Worm (Caenorhabditis elegans) whole organism, young adult: ENCODE measurements around the gene ugt-51.

Experiments used
- B0019.2 ChIP-seq: fragments of 200-800 bp; sonication (Bioruptor generic); conservative IDR thresholded peaks from 2 replicates; pipeline ENCODE4 v1.3.6; 2022; ENCODE audit warnings: missing genetic modification reagents, missing genetic modification characterization, missing compliant biosample characterization
- C17E4.6 ChIP-seq: fragments of 200-800 bp; sonication (Bioruptor generic); IDR thresholded peaks from 2 replicates; pipeline ENCODE4 v1.3.6; 2022; ENCODE audit warnings: missing genetic modification reagents, missing genetic modification characterization, missing compliant biosample characterization
- F33H1.4 ChIP-seq: fragments of 200-800 bp; sonication (Bioruptor generic); IDR thresholded peaks from 2 replicates; pipeline ENCODE4 v1.3.6; 2022; ENCODE audit warnings: missing genetic modification reagents, missing genetic modification characterization, missing compliant biosample characterization
- F52B5.7 ChIP-seq: sonication (generic microtip); optimal IDR thresholded peaks from 2 replicates; lab custom pipeline; 2016; ENCODE audit warnings: mild to moderate bottlenecking, missing genetic modification characterization, missing compliant biosample characterization
- F55B11.4 ChIP-seq: sonication (generic microtip); optimal IDR thresholded peaks from 2 replicates; lab custom pipeline; 2016; ENCODE audit warnings: missing compliant biosample characterization, missing genetic modification characterization, borderline replicate concordance; ENCODE audit not compliant: insufficient read depth
- F57A8.1 ChIP-seq: fragments of 200-800 bp; sonication (Bioruptor generic); optimal IDR thresholded peaks from 2 replicates; lab custom pipeline; 2018; ENCODE audit warnings: mild to moderate bottlenecking, missing genetic modification characterization, moderate library complexity, missing compliant biosample characterization
- F57C9.4 ChIP-seq: sonication (generic microtip); optimal IDR thresholded peaks from 2 replicates; lab custom pipeline; 2017; ENCODE audit warnings: mild to moderate bottlenecking, missing genetic modification characterization, missing compliant biosample characterization
- K11D2.4 ChIP-seq: fragments of 200-800 bp; sonication (Bioruptor generic); IDR thresholded peaks from 2 replicates; pipeline ENCODE4 v1.3.6; 2022; ENCODE audit warnings: missing genetic modification reagents, missing genetic modification characterization, missing compliant biosample characterization
- T26A5.8 ChIP-seq: sonication (generic microtip); optimal IDR thresholded peaks from 2 replicates; lab custom pipeline; 2016; ENCODE audit warnings: missing genetic modification characterization, missing compliant biosample characterization
- Y56A3A.18 ChIP-seq: fragments of 200-800 bp; sonication (Bioruptor generic); IDR thresholded peaks from 2 replicates; pipeline ENCODE4 v1.3.6; 2022; ENCODE audit warnings: missing genetic modification reagents, missing genetic modification characterization, missing compliant biosample characterization
- Y79H2A.3 ChIP-seq: fragments of 200-800 bp; sonication (Bioruptor generic); conservative IDR thresholded peaks from 2 replicates; pipeline ENCODE4 v1.3.6; 2022; ENCODE audit warnings: missing genetic modification reagents, missing genetic modification characterization, missing compliant biosample characterization
- Y95B8A.8 ChIP-seq: fragments of 200-800 bp; sonication (Bioruptor generic); IDR thresholded peaks from 2 replicates; pipeline ENCODE4 v1.3.6; 2022; ENCODE audit warnings: missing genetic modification reagents, missing genetic modification characterization, missing compliant biosample characterization
- akir-1 ChIP-seq: fragments of 200-800 bp; sonication (Bioruptor generic); optimal IDR thresholded peaks from 2 replicates; lab custom pipeline; 2018; ENCODE audit warnings: mild to moderate bottlenecking, missing genetic modification characterization, moderate library complexity, missing compliant biosample characterization
- aptf-3 ChIP-seq: fragments of 200-800 bp; sonication (Bioruptor generic); IDR thresholded peaks from 2 replicates; pipeline ENCODE4 v1.3.6; 2022; ENCODE audit warnings: missing genetic modification characterization, missing compliant biosample characterization
- atf-7 ChIP-seq: sonication (generic microtip); optimal IDR thresholded peaks from 2 replicates; lab custom pipeline; 2017; ENCODE audit warnings: mild to moderate bottlenecking, missing genetic modification characterization, missing compliant biosample characterization
- bed-1 ChIP-seq: fragments of 200-800 bp; sonication (Bioruptor generic); IDR thresholded peaks from 2 replicates; pipeline ENCODE4 v1.3.6; 2022; ENCODE audit warnings: missing genetic modification reagents, missing genetic modification characterization, missing compliant biosample characterization
- cebp-1 ChIP-seq, 2 experiments: fragments of 200-800 bp in 1 of 2; sonication (Bioruptor generic) in 1 of 2; sonication (generic microtip) in 1 of 2; IDR thresholded peaks in 1 of 2; optimal IDR thresholded peaks in 1 of 2; 2 replicates each; pipeline versions ENCODE4 v1.3.6 to Lab custom; 2017 to 2022; ENCODE audit warnings: missing compliant biosample characterization in 2 of 2, missing genetic modification characterization in 2 of 2, mild to moderate bottlenecking in 1 of 2, missing genetic modification reagents in 1 of 2, moderate library complexity in 1 of 2
- ceh-100 ChIP-seq: fragments of 200-800 bp; sonication (Bioruptor generic); IDR thresholded peaks from 2 replicates; pipeline ENCODE4 v1.3.6; 2022; ENCODE audit warnings: missing genetic modification reagents, missing genetic modification characterization, missing compliant biosample characterization
- ceh-27 ChIP-seq: fragments of 200-800 bp; sonication (Bioruptor generic); optimal IDR thresholded peaks from 2 replicates; lab custom pipeline; 2018; ENCODE audit warnings: mild to moderate bottlenecking, missing genetic modification characterization, moderate library complexity, missing compliant biosample characterization
- ceh-40 ChIP-seq: fragments of 200-800 bp; sonication (Bioruptor generic); IDR thresholded peaks from 2 replicates; pipeline ENCODE4 v1.3.6; 2022; ENCODE audit warnings: missing genetic modification characterization, missing compliant biosample characterization
- dox-1 ChIP-seq: fragments of 200-800 bp; sonication (Bioruptor generic); IDR thresholded peaks from 2 replicates; pipeline ENCODE4 v1.3.6; 2022; ENCODE audit warnings: missing genetic modification reagents, missing genetic modification characterization, missing compliant biosample characterization
- dpl-1 ChIP-seq: fragments of 150-350 bp; optimal IDR thresholded peaks from 2 replicates; lab custom pipeline; 2014; ENCODE audit warnings: missing biosample characterization, missing genetic modification reagents, missing genetic modification characterization
- efl-1 ChIP-seq: fragments of 150-350 bp; optimal IDR thresholded peaks from 2 replicates; lab custom pipeline; 2014; ENCODE audit warnings: missing biosample characterization, missing genetic modification reagents, missing genetic modification characterization
- ets-4 ChIP-seq: fragments of 200-800 bp; sonication (Bioruptor generic); optimal IDR thresholded peaks from 2 replicates; lab custom pipeline; 2018; ENCODE audit warnings: mild to moderate bottlenecking, missing genetic modification characterization, missing compliant biosample characterization
- fkh-3 ChIP-seq: sonication (generic microtip); optimal IDR thresholded peaks from 2 replicates; lab custom pipeline; 2016; ENCODE audit warnings: mild to moderate bottlenecking, missing genetic modification characterization, missing compliant biosample characterization
- hlh-26 ChIP-seq: fragments of 200-800 bp; sonication (Bioruptor generic); conservative IDR thresholded peaks from 2 replicates; pipeline ENCODE4 v1.3.6; 2022; ENCODE audit warnings: missing genetic modification reagents, missing genetic modification characterization, missing compliant biosample characterization
- hmg-1.2 ChIP-seq: fragments of 200-800 bp; sonication (Bioruptor generic); IDR thresholded peaks from 2 replicates; pipeline ENCODE4 v1.3.6; 2022; ENCODE audit warnings: missing genetic modification reagents, missing genetic modification characterization, missing compliant biosample characterization
- let-607 ChIP-seq, 2 experiments: fragments of 200-800 bp in 1 of 2; sonication (Bioruptor generic) in 1 of 2; sonication (generic microtip) in 1 of 2; optimal IDR thresholded peaks; 2 replicates each; lab custom pipeline; 2016 to 2018; ENCODE audit warnings: mild to moderate bottlenecking in 2 of 2, missing compliant biosample characterization in 2 of 2, missing genetic modification characterization in 2 of 2, moderate library complexity in 2 of 2, missing genotype in 1 of 2
- lin-26 ChIP-seq: fragments of 200-800 bp; sonication (Bioruptor generic); IDR thresholded peaks from 2 replicates; pipeline ENCODE4 v1.3.6; 2022; ENCODE audit warnings: missing genetic modification reagents, missing genetic modification characterization, missing compliant biosample characterization
- lin-35 ChIP-seq, 3 experiments: fragments of 150-350 bp in 2 of 3; sonication (generic microtip) in 1 of 3; optimal IDR thresholded peaks; 2 replicates each; lab custom pipeline; 2014 to 2018; ENCODE audit warnings: missing biosample characterization in 3 of 3, missing genetic modification characterization in 3 of 3, missing genetic modification reagents in 3 of 3
- lin-54 ChIP-seq: fragments of 200-800 bp; sonication (Bioruptor generic); optimal IDR thresholded peaks from 2 replicates; lab custom pipeline; 2018; ENCODE audit warnings: mild to moderate bottlenecking, missing genetic modification characterization, missing compliant biosample characterization
- madf-6 ChIP-seq: fragments of 200-800 bp; sonication (Bioruptor generic); IDR thresholded peaks from 2 replicates; pipeline ENCODE4 v1.3.6; 2022; ENCODE audit warnings: missing genetic modification reagents, missing genetic modification characterization, missing compliant biosample characterization
- nfya-1 ChIP-seq: sonication (generic microtip); optimal IDR thresholded peaks from 2 replicates; lab custom pipeline; 2017; ENCODE audit warnings: antibody characterized with exemption, missing compliant biosample characterization, missing genetic modification characterization, borderline replicate concordance; ENCODE audit not compliant: insufficient read depth
- nhr-120 ChIP-seq: fragments of 200-800 bp; sonication (Bioruptor generic); IDR thresholded peaks from 2 replicates; pipeline ENCODE4 v1.3.6; 2022; ENCODE audit warnings: missing genetic modification characterization, missing compliant biosample characterization
- pha-4 ChIP-seq: fragments of 150-350 bp; sonication (generic microtip); optimal IDR thresholded peaks from 2 replicates; lab custom pipeline; 2014; ENCODE audit warnings: missing biosample characterization, missing genetic modification reagents, missing genetic modification characterization
- sdz-38 ChIP-seq: sonication (generic microtip); optimal IDR thresholded peaks from 2 replicates; lab custom pipeline; 2016; ENCODE audit warnings: missing genotype, missing genetic modification characterization, missing compliant biosample characterization
- snpc-1.1 ChIP-seq: sonication (generic microtip); optimal IDR thresholded peaks from 2 replicates; lab custom pipeline; 2017; ENCODE audit warnings: missing genetic modification characterization, mild to moderate bottlenecking, missing compliant biosample characterization, antibody characterized with exemption, moderate library complexity, missing genotype, missing genetic modification reagents; ENCODE audit not compliant: insufficient read depth
- snpc-4 ChIP-seq, 5 experiments: fragments of 150-350 bp in 1 of 5; sonication (generic microtip) in 4 of 5; optimal IDR thresholded peaks; 2 replicates each; lab custom pipeline; 2014 to 2018; ENCODE audit warnings: missing genetic modification characterization in 5 of 5, missing biosample characterization in 3 of 5, antibody characterized with exemption in 2 of 5, mild to moderate bottlenecking in 2 of 5, missing compliant biosample characterization in 2 of 5, missing genotype in 2 of 5, moderate library complexity in 2 of 5, missing genetic modification reagents in 1 of 5
- tbp1 ChIP-seq: fragments of 200-800 bp; sonication (Bioruptor generic); optimal IDR thresholded peaks from 2 replicates; lab custom pipeline; 2018; ENCODE audit warnings: mild to moderate bottlenecking, missing genetic modification characterization, missing compliant biosample characterization
- tlf-1 ChIP-seq: fragments of 200-800 bp; sonication (Bioruptor generic); optimal IDR thresholded peaks from 2 replicates; lab custom pipeline; 2018; ENCODE audit warnings: mild to moderate bottlenecking, missing genetic modification characterization, missing compliant biosample characterization
- unc-130 ChIP-seq: sonication (generic microtip); optimal IDR thresholded peaks from 2 replicates; lab custom pipeline; 2016; ENCODE audit warnings: missing genetic modification reagents, missing genetic modification characterization, missing compliant biosample characterization
- unc-62 ChIP-seq: fragments of 150-350 bp; optimal IDR thresholded peaks from 2 replicates; lab custom pipeline; 2014; ENCODE audit warnings: missing biosample characterization, missing genetic modification reagents, missing genetic modification characterization
- ztf-22 ChIP-seq: fragments of 200-800 bp; sonication (Bioruptor generic); optimal IDR thresholded peaks from 2 replicates; lab custom pipeline; 2018; ENCODE audit warnings: mild to moderate bottlenecking, missing genetic modification characterization, moderate library complexity, missing compliant biosample characterization

ugt-51 gene

DNA sequence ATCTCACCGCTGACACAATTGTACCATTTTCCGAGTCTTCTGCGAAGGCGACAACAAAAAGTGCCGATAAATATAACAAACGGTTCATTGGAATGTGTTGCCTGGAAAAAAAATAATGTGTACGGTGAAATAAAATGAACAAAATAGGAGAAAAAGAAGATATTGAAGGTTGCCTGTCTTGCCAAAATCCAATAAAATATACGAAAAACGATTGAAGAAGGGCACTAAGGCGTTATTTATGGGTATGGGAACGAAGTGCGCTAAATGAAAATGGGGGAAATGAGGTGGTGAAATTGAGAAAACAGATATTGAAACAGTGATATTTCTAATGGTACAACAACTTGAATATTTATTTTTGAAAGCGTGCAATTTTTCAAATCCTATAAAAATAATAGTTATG is 21.1 kb upstream of the ugt-51 start, which contains the start of gene Y47A7.2:
Y47A7.2 (minus strand) TSS at position 101 of the 400 bp plus-strand sequence.
- TF ChIP-seq Y79H2A.3 (GFP tag; lab: Robert Waterston, UW) (no peak), Y95B8A.8 (GFP tag; lab: Robert Waterston, UW) (no peak), dox-1 (GFP tag; lab: Robert Waterston, UW) (no peak), F55B11.4 (tag; lab: Kevin White, UChicago) (no peak), F52B5.7 (tag; lab: Kevin White, UChicago) (no peak), snpc-1.1 (tag; lab: Kevin White, UChicago) (no peak), ceh-40 (no peak), unc-130 (no peak), efl-1 (GFP tag; lab: Kevin White, UChicago) (no peak), C17E4.6 (no peak), akir-1 (GFP tag; lab: Kevin White, UChicago) (no peak), unc-62 (GFP tag; lab: Kevin White, UChicago) (no peak), F57A8.1 (GFP tag; lab: Kevin White, UChicago) (no peak), ceh-100 (GFP tag; lab: Robert Waterston, UW) (no peak), ceh-27 (no peak), tbp1 (GFP tag; lab: Kevin White, UChicago) (no peak), F57C9.4 (tag; lab: Kevin White, UChicago) (no peak), bed-1 (GFP tag; lab: Robert Waterston, UW) (no peak), aptf-3 (GFP tag; lab: Robert Waterston, UW) (no peak)

DNA sequence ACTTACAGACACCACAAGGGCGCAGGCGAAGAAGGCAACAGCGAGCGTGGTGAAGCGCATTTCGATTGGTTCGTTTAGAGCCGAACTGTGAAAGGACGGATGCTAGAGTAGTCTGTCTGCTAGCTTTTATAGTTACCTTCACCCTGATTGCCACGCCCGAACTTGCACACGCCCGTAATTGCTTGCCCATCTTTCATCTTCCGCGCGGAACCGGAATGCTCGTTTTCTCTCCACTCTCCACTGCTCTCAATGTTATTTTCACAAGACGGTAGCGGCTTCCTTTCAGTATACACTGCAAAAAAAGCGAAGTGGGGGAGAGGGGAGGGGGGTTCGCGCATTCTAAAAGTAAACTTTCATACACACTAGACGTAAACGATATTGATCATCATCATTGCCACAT is 17.4 kb upstream of the ugt-51 start, which contains the start of gene abu-8:
abu-8 (minus strand) TSS at position 101 of the 400 bp plus-strand sequence.
- no peak for TF ChIP-seq dpl-1
- TF ChIP-seq let-607 (tag; optimal IDR thresholded peaks at IDR 0.05; lab: Kevin White, UChicago): no peak
- no peak for TF ChIP-seq B0019.2 (GFP tag; lab: Robert Waterston, UW)
- TF ChIP-seq snpc-4 (GFP tag; optimal IDR thresholded peaks at IDR 0.05; lab: Kevin White, UChicago): no peak
- TF ChIP-seq snpc-4 (tag; optimal IDR thresholded peaks at IDR 0.05; lab: Kevin White, UChicago): no peak
- no peak for TF ChIP-seq fkh-3 (tag; lab: Kevin White, UChicago)
- TF ChIP-seq tlf-1 (GFP tag; lab: Kevin White, UChicago): no peak
- TF ChIP-seq F57A8.1 (GFP tag; lab: Kevin White, UChicago): no peak
- TF ChIP-seq T26A5.8 (tag; lab: Kevin White, UChicago): no peak
- no peak for TF ChIP-seq hlh-26 (GFP tag; lab: Robert Waterston, UW)
- no peak for TF ChIP-seq akir-1 (GFP tag; lab: Kevin White, UChicago)
- TF ChIP-seq nhr-120 (GFP tag; lab: Robert Waterston, UW): no peak
- TF ChIP-seq lin-35 (GFP tag; optimal IDR thresholded peaks at IDR 0.05; lab: Kevin White, UChicago): no peak

DNA sequence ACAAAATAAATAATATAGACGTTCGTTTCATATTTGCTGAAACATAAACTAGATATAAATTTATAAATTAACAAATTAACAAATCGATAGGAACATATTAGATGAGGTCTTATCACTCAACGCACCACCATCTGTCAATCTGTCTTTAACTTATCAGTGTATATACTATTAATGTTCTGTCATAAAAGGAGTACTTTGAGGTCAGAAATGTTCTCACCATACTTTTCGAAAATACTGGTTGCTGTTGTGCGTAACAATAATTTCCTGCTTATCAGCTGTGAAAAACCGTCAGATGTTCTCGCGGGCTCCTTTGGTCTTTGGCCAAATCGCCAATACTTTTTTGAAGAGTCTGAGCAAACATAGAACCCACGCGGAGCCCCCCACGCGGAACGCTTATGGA is 15.4 kb upstream of the ugt-51 start, which contains the start of gene C03A7.13:
C03A7.13 (minus strand) TSS at position 43 of the 400 bp plus-strand sequence.
- TF ChIP-seq ets-4 (GFP tag; lab: Kevin White, UChicago) (no peak), lin-26 (GFP tag; lab: Robert Waterston, UW) (no peak), madf-6 (no peak), F33H1.4 (GFP tag; lab: Robert Waterston, UW) (no peak), ztf-22 (GFP tag; lab: Kevin White, UChicago) (no peak), sdz-38 (tag; lab: Kevin White, UChicago) (no peak), pha-4 (tag; lab: Kevin White, UChicago) (peak; percentile 9), atf-7 (tag; lab: Kevin White, UChicago) (peak; percentile 26), cebp-1 (GFP tag; IDR thresholded peaks at IDR 0.05; lab: Robert Waterston, UW) (no peak), cebp-1 (tag; optimal IDR thresholded peaks at IDR 0.05; lab: Kevin White, UChicago) (peak; percentile 34), F52B5.7 (tag; lab: Kevin White, UChicago) (no peak), Y56A3A.18 (GFP tag; lab: Robert Waterston, UW) (no peak), F57A8.1 (GFP tag; lab: Kevin White, UChicago) (no peak), Y95B8A.8 (GFP tag; lab: Robert Waterston, UW) (no peak), lin-54 (GFP tag; lab: Kevin White, UChicago) (no peak), unc-62 (GFP tag; lab: Kevin White, UChicago) (peak; percentile 93), nfya-1 (tag; lab: Kevin White, UChicago) (no peak), hmg-1.2 (GFP tag; lab: Robert Waterston, UW) (no peak), tbp1 (GFP tag; lab: Kevin White, UChicago) (peak; percentile 8), let-607 (tag; optimal IDR thresholded peaks at IDR 0.05; lab: Kevin White, UChicago) (peak in 1 of 2 experiments; percentile 30), akir-1 (GFP tag; lab: Kevin White, UChicago) (no peak), tlf-1 (GFP tag; lab: Kevin White, UChicago) (no peak), K11D2.4 (GFP tag; lab: Robert Waterston, UW) (no peak)
